Fruit fly (Drosophila melanogaster) whole organism, embryonic: Measurements from ENCODE around the gene Hip14.

Source experiments
- Blimp-1 ChIP-seq: fragments of 200-800 bp; sonication (Bioruptor generic); optimal IDR thresholded peaks from 3 replicates; lab custom pipeline; 2018; ENCODE audit warnings: missing biosample characterization, missing genetic modification characterization, mild to moderate bottlenecking, moderate library complexity, missing genetic modification reagents
- CG12104 ChIP-seq: fragments of 200-800 bp; sonication (Bioruptor generic); optimal IDR thresholded peaks from 3 replicates; lab custom pipeline; 2016; ENCODE audit warnings: missing biosample characterization, missing genetic modification characterization
- HmgZ ChIP-seq: fragments of 200-800 bp; sonication (Bioruptor generic); optimal IDR thresholded peaks from 2 replicates; lab custom pipeline; 2018; ENCODE audit warnings: missing biosample characterization, mild to moderate bottlenecking, missing genetic modification characterization
- peb ChIP-seq: fragments of 200-800 bp; sonication (Bioruptor generic); IDR thresholded peaks from 2 replicates; pipeline ENCODE4 v1.3.6; 2022; ENCODE audit warnings: missing biosample characterization, missing genetic modification characterization
- usp ChIP-seq: fragments of >200 bp; optimal IDR thresholded peaks from 2 replicates; lab custom pipeline; 2017; ENCODE audit warnings: missing biosample characterization, missing genetic modification characterization

- no peak for TF ChIP-seq usp (GFP tag; lab: Kevin White, UChicago)
- no peak for TF ChIP-seq peb
- no peak for TF ChIP-seq CG12104
- no peak for TF ChIP-seq HmgZ
- TF ChIP-seq Blimp-1 (GFP tag; lab: Kevin White, UChicago), result no peak
Measured at dm6 chr3L:15975068-15975467, 13.0 kb upstream of the Hip14 start, which contains the start of gene CG17026.
